Fruit fly (Drosophila melanogaster): ENCODE measurements around the gene Ets98B.

The Ets98B gene

dm6 chr3R:27706581-27707181 is 29.7 kb upstream of the Ets98B start, which contains the start of the genes CROT and CG12877 (continued):
- TF ChIP-seq spab (GFP tag; optimal IDR thresholded peaks at IDR 0.05) (peak; percentile 44), vri (GFP tag; optimal IDR thresholded peaks at IDR 0.05) (peak; percentile 5), achi (GFP tag; optimal IDR thresholded peaks at IDR 0.05) (peak; percentile 81), CG6808 (GFP tag; optimal IDR thresholded peaks at IDR 0.05) (peak; percentile 54), cyc (GFP tag; optimal IDR thresholded peaks at IDR 0.05) (peak; percentile 71), CG8119 (GFP tag; IDR thresholded peaks at IDR 0.05) (peak; percentile 57), CG32006 (GFP tag; optimal IDR thresholded peaks at IDR 0.05) (peak; percentile 85), Eip75B (GFP tag; optimal IDR thresholded peaks at IDR 0.05) (peak; percentile 70), Ets21C (GFP tag; optimal IDR thresholded peaks at IDR 0.05) (no peak), CG8632 (GFP tag; optimal IDR thresholded peaks at IDR 0.05) (peak; percentile 78), Blimp-1 (GFP tag; optimal IDR thresholded peaks at IDR 0.05) (peak; percentile 41), CG11762 (GFP tag; optimal IDR thresholded peaks at IDR 0.05; ENCODE audit: insufficient read depth) (peak; percentile 51), ss (GFP tag; optimal IDR thresholded peaks at IDR 0.05) (peak in 1 of 2 experiments; percentile 46), CG11902 (GFP tag; optimal IDR thresholded peaks at IDR 0.05) (peak; percentile 65), OdsH (GFP tag; optimal IDR thresholded peaks at IDR 0.05) (no peak), Sox102F (GFP tag; optimal IDR thresholded peaks at IDR 0.05) (peak; percentile 75), Sox15 (GFP tag; optimal IDR thresholded peaks at IDR 0.05) (peak; percentile 82), CG9139 (GFP tag; optimal IDR thresholded peaks at IDR 0.05) (no peak), Hr4 (GFP tag; optimal IDR thresholded peaks at IDR 0.05) (peak; percentile 84), CG8319 (GFP tag; optimal IDR thresholded peaks at IDR 0.05) (peak; percentile 62), CG1621 (tag; optimal IDR thresholded peaks at IDR 0.05) (peak; percentile 64), CG11294 (GFP tag; IDR thresholded peaks at IDR 0.05) (peak; percentile 78; the same call in 1 of the 2 replicates), Smox (GFP tag; optimal IDR thresholded peaks at IDR 0.05) (peak; percentile 75), CG34406 (GFP tag; optimal IDR thresholded peaks at IDR 0.05) (peak; percentile 82), CG4318 (GFP tag; optimal IDR thresholded peaks at IDR 0.05) (no peak), salr (GFP tag; optimal IDR thresholded peaks at IDR 0.05) (peak; percentile 70 to 78), Ets96B (tag; optimal IDR thresholded peaks at IDR 0.05) (peak; percentile 70)

- TF ChIP-seq svp (GFP tag) (peak; percentile 98), CG16779 (tag; optimal IDR thresholded peaks at IDR 0.05) (no peak), Sox14 (GFP tag; optimal IDR thresholded peaks at IDR 0.05) (no peak), CG10631 (GFP tag; optimal IDR thresholded peaks at IDR 0.05) (no peak), lz (GFP tag; optimal IDR thresholded peaks at IDR 0.05) (no peak)
Measured at dm6 chr3R:27737038-27737437, 700 bp downstream of the Ets98B start.

dm6 chr3R:27738287-27738686 is 1.9 kb downstream of the Ets98B start:
- TF ChIP-seq Eip75B (GFP tag; optimal IDR thresholded peaks at IDR 0.05), result no peak
- peak; percentile 12 for TF ChIP-seq Hr4 (GFP tag; optimal IDR thresholded peaks at IDR 0.05)
- TF ChIP-seq spab (GFP tag; optimal IDR thresholded peaks at IDR 0.05), result no peak
- TF ChIP-seq Gug (GFP tag; IDR thresholded peaks at IDR 0.05), result peak; percentile 31; the same call in 1 of the 2 replicates
- TF ChIP-seq Ets21C (GFP tag; optimal IDR thresholded peaks at IDR 0.05), result no peak
- no peak for TF ChIP-seq CG6276 (GFP tag; optimal IDR thresholded peaks at IDR 0.05)
- TF ChIP-seq dac (GFP tag; optimal IDR thresholded peaks at IDR 0.05), result no peak
- no peak for TF ChIP-seq Blimp-1 (GFP tag; optimal IDR thresholded peaks at IDR 0.05)
- TF ChIP-seq Ets96B (tag; optimal IDR thresholded peaks at IDR 0.05), result no peak
- no peak for TF ChIP-seq CG11902 (GFP tag; optimal IDR thresholded peaks at IDR 0.05)
- 0 out of 2 replicates have a peak, but pooled peaks have one; percentile 22 for TF ChIP-seq CG15336 (GFP tag; IDR thresholded peaks at IDR 0.05)
- peak; percentile 25 for TF ChIP-seq CG32006 (GFP tag; optimal IDR thresholded peaks at IDR 0.05)
- peak; percentile 64 for TF ChIP-seq svp (GFP tag)
- TF ChIP-seq CG6163 (GFP tag; IDR thresholded peaks at IDR 0.05), result 0 out of 3 replicates have a peak, but pooled peaks have one; percentile 28
- TF ChIP-seq eg (GFP tag; IDR thresholded peaks at IDR 0.05), result peak; percentile 76
